Fruit fly (Drosophila melanogaster) whole organism, embryonic: Measurements from ENCODE around the gene CG32537.
A peak's percentile ranks its signal among the peaks of the same experiment; 100 is the strongest.

Source experiments
- Ada2b ChIP-seq: fragments of 200-800 bp; sonication (Bioruptor generic); IDR thresholded peaks from 2 replicates; pipeline ENCODE4 v1.3.6; 2022; ENCODE audit warnings: missing biosample characterization, missing genetic modification characterization
- Aef1 ChIP-seq: fragments of 200-800 bp; sonication (Bioruptor generic); IDR thresholded peaks from 3 replicates; pipeline ENCODE4 v1.3.6; 2022; ENCODE audit warnings: missing biosample characterization, missing genetic modification characterization
- CG10431 ChIP-seq: fragments of 200-800 bp; sonication (Bioruptor generic); optimal IDR thresholded peaks from 3 replicates; lab custom pipeline; 2018; ENCODE audit warnings: missing biosample characterization, mild to moderate bottlenecking, missing genetic modification characterization
- CG12942 ChIP-seq: fragments of 200-800 bp; sonication (Bioruptor generic); optimal IDR thresholded peaks from 3 replicates; lab custom pipeline; 2016; ENCODE audit warnings: missing biosample characterization, missing genetic modification characterization
- CG13296 ChIP-seq: fragments of 200-800 bp; sonication (Bioruptor generic); optimal IDR thresholded peaks from 3 replicates; lab custom pipeline; 2018; ENCODE audit warnings: missing biosample characterization, mild to moderate bottlenecking, missing genetic modification characterization
- CG13775 ChIP-seq: fragments of 200-800 bp; sonication (Bioruptor generic); optimal IDR thresholded peaks from 3 replicates; lab custom pipeline; 2017; ENCODE audit warnings: missing biosample characterization, mild to moderate bottlenecking, missing genetic modification characterization
- CG14014 ChIP-seq: fragments of 200-800 bp; sonication (Bioruptor generic); IDR thresholded peaks from 2 replicates; pipeline ENCODE4 v1.3.6; 2022; ENCODE audit warnings: missing biosample characterization, missing genetic modification characterization
- CG17186 ChIP-seq: fragments of 200-800 bp; sonication (Bioruptor generic); optimal IDR thresholded peaks from 3 replicates; lab custom pipeline; 2017; ENCODE audit warnings: missing biosample characterization, missing genetic modification reagents, missing genetic modification characterization
- CG32767 ChIP-seq: fragments of 200-800 bp; sonication (Bioruptor generic); IDR thresholded peaks from 2 replicates; pipeline ENCODE4 v1.3.6; 2022; ENCODE audit warnings: missing biosample characterization, missing genetic modification characterization
- CG3838 ChIP-seq: fragments of 200-800 bp; sonication (Bioruptor generic); optimal IDR thresholded peaks from 3 replicates; lab custom pipeline; 2016; ENCODE audit warnings: missing biosample characterization, missing genetic modification characterization
- CG43689 ChIP-seq: fragments of 200-800 bp; sonication (Bioruptor generic); IDR thresholded peaks from 2 replicates; pipeline ENCODE4 v1.3.6; 2022; ENCODE audit warnings: missing biosample characterization, missing genetic modification characterization
- CG6791 ChIP-seq: fragments of 200-800 bp; sonication (Bioruptor generic); IDR thresholded peaks from 3 replicates; pipeline ENCODE4 v1.3.6; 2022; ENCODE audit warnings: missing biosample characterization, missing genetic modification characterization; ENCODE audit not compliant: partially characterized antibody
- CG7556 ChIP-seq: fragments of 200-800 bp; sonication (Bioruptor generic); optimal IDR thresholded peaks from 2 replicates; lab custom pipeline; 2017; ENCODE audit warnings: missing biosample characterization, mild to moderate bottlenecking, missing genetic modification characterization
- CG8944 ChIP-seq: fragments of 200-800 bp; sonication (Bioruptor generic); optimal IDR thresholded peaks from 3 replicates; lab custom pipeline; 2016; ENCODE audit warnings: missing biosample characterization, missing genetic modification characterization
- CG9437 ChIP-seq: fragments of 200-800 bp; sonication (Bioruptor generic); optimal IDR thresholded peaks from 2 replicates; lab custom pipeline; 2018; ENCODE audit warnings: missing biosample characterization, mild to moderate bottlenecking, missing genetic modification characterization
- CG9797 ChIP-seq: fragments of 200-800 bp; sonication (Bioruptor generic); optimal IDR thresholded peaks from 3 replicates; lab custom pipeline; 2018; ENCODE audit warnings: missing biosample characterization, mild to moderate bottlenecking, missing genetic modification characterization
- CoRest ChIP-seq: fragments of 200-800 bp; sonication (Bioruptor generic); optimal IDR thresholded peaks from 3 replicates; lab custom pipeline; 2018; ENCODE audit warnings: missing biosample characterization, mild to moderate bottlenecking, missing genetic modification characterization, moderate library complexity
- ERR ChIP-seq: fragments of 200-800 bp; sonication (Bioruptor generic); optimal IDR thresholded peaks from 2 replicates; lab custom pipeline; 2016; ENCODE audit warnings: missing biosample characterization, missing genetic modification characterization
- H15 ChIP-seq: fragments of 200-800 bp; sonication (Bioruptor generic); IDR thresholded peaks from 3 replicates; pipeline ENCODE4 v1.3.6; 2022; ENCODE audit warnings: missing biosample characterization, missing genetic modification characterization
- HLH4C ChIP-seq: fragments of 200-800 bp; sonication (Bioruptor generic); IDR thresholded peaks from 3 replicates; pipeline ENCODE4 v1.3.6; 2022; ENCODE audit warnings: missing biosample characterization, missing genetic modification characterization; ENCODE audit not compliant: partially characterized antibody
- HmgD ChIP-seq: fragments of 200-800 bp; sonication (Bioruptor generic); optimal IDR thresholded peaks from 3 replicates; lab custom pipeline; 2016; ENCODE audit warnings: missing biosample characterization, missing genetic modification characterization
- Hr51 ChIP-seq, 2 experiments: fragments of 200-800 bp; sonication (Bioruptor generic); optimal IDR thresholded peaks; 2 replicates in 1 of 2; 3 replicates in 1 of 2; lab custom pipeline; 2016 to 2018; ENCODE audit warnings: missing biosample characterization in 2 of 2, missing genetic modification characterization in 2 of 2, mild to moderate bottlenecking in 1 of 2, moderate library complexity in 1 of 2
- Lim3 ChIP-seq: fragments of 200-800 bp; sonication (Bioruptor generic); IDR thresholded peaks from 2 replicates; pipeline ENCODE4 v1.3.6; 2022; ENCODE audit warnings: missing biosample characterization, missing genetic modification characterization
- MESR4 ChIP-seq: fragments of 200-800 bp; sonication (Bioruptor generic); optimal IDR thresholded peaks from 2 replicates; lab custom pipeline; 2018; ENCODE audit warnings: missing biosample characterization, mild to moderate bottlenecking, missing genetic modification characterization, moderate library complexity
- Med ChIP-seq: fragments of 200-800 bp; sonication (Bioruptor generic); peaks from one replicate; lab custom pipeline; 2016; ENCODE audit warnings: missing biosample characterization, missing genetic modification characterization, mild to moderate bottlenecking, inconsistent platforms, moderate library complexity
- Mrtf ChIP-seq: fragments of 200-800 bp; sonication (Bioruptor generic); IDR thresholded peaks from 3 replicates; pipeline ENCODE4 v1.3.6; 2022; ENCODE audit warnings: missing biosample characterization, missing genetic modification characterization
- Oli ChIP-seq: fragments of 200-800 bp; sonication (Bioruptor generic); optimal IDR thresholded peaks from 2 replicates; lab custom pipeline; 2018; ENCODE audit warnings: missing biosample characterization, mild to moderate bottlenecking, missing genetic modification characterization, moderate library complexity
- Rfx ChIP-seq: fragments of 200-800 bp; sonication (Bioruptor generic); IDR thresholded peaks from 2 replicates; pipeline ENCODE4 v1.3.6; 2022; ENCODE audit warnings: missing biosample characterization, missing genetic modification characterization
- Sox100B ChIP-seq: fragments of 200-800 bp; sonication (Bioruptor generic); optimal IDR thresholded peaks from 3 replicates; lab custom pipeline; 2018; ENCODE audit warnings: missing biosample characterization, mild to moderate bottlenecking, missing genetic modification characterization
- al ChIP-seq: fragments of 200-800 bp; sonication (Bioruptor generic); IDR thresholded peaks from 2 replicates; pipeline ENCODE4 v1.3.6; 2022; ENCODE audit warnings: missing biosample characterization, missing genetic modification characterization
- cg ChIP-seq: fragments of 200-800 bp; sonication (Bioruptor generic); optimal IDR thresholded peaks from 3 replicates; lab custom pipeline; 2019; ENCODE audit warnings: missing biosample characterization, mild to moderate bottlenecking, missing genetic modification characterization, moderate library complexity
- chn ChIP-seq: fragments of 200-800 bp; sonication (Bioruptor generic); optimal IDR thresholded peaks from 2 replicates; lab custom pipeline; 2016; ENCODE audit warnings: missing biosample characterization, missing genetic modification characterization
- crol ChIP-seq: fragments of 200-800 bp; sonication (Bioruptor generic); IDR thresholded peaks from 2 replicates; pipeline ENCODE4 v1.3.6; 2022; ENCODE audit warnings: missing biosample characterization, missing genetic modification characterization
- crp ChIP-seq, 2 experiments: fragments of 200-800 bp; sonication (Bioruptor generic); optimal IDR thresholded peaks; 2 replicates in 1 of 2; 3 replicates in 1 of 2; lab custom pipeline; 2017; ENCODE audit warnings: missing biosample characterization in 2 of 2, missing genetic modification characterization in 2 of 2, mild to moderate bottlenecking in 1 of 2, moderate library complexity in 1 of 2
- danr ChIP-seq: fragments of 200-800 bp; sonication (Bioruptor generic); IDR thresholded peaks from 2 replicates; pipeline ENCODE4 v1.3.6; 2022; ENCODE audit warnings: missing biosample characterization, missing genetic modification characterization
- en ChIP-seq: fragments of 200-800 bp; sonication (Bioruptor generic); optimal IDR thresholded peaks from 2 replicates; lab custom pipeline; 2016; ENCODE audit warnings: missing biosample characterization, missing genetic modification characterization
- eve ChIP-seq, 2 experiments: fragments of >200 bp; optimal IDR thresholded peaks; 2 replicates each; lab custom pipeline; 2017; ENCODE audit warnings: missing biosample characterization in 2 of 2, missing genetic modification characterization in 2 of 2
- ftz-f1 ChIP-seq: fragments of 200-800 bp; sonication (Bioruptor generic); optimal IDR thresholded peaks from 2 replicates; lab custom pipeline; 2016; ENCODE audit warnings: missing biosample characterization, missing genetic modification characterization
- hbn ChIP-seq: fragments of 200-800 bp; sonication (Bioruptor generic); IDR thresholded peaks from 2 replicates; pipeline ENCODE4 v1.3.6; 2022; ENCODE audit warnings: missing biosample characterization, missing genetic modification characterization; ENCODE audit not compliant: partially characterized antibody
- her ChIP-seq: fragments of 200-800 bp; sonication (Bioruptor generic); optimal IDR thresholded peaks from 2 replicates; lab custom pipeline; 2016; ENCODE audit warnings: missing biosample characterization, missing genetic modification characterization
- peb ChIP-seq: fragments of 200-800 bp; sonication (Bioruptor generic); IDR thresholded peaks from 2 replicates; pipeline ENCODE4 v1.3.6; 2022; ENCODE audit warnings: missing biosample characterization, missing genetic modification characterization
- repo ChIP-seq: fragments of 200-800 bp; sonication (Bioruptor generic); optimal IDR thresholded peaks from 2 replicates; lab custom pipeline; 2016; ENCODE audit warnings: missing biosample characterization, missing genetic modification characterization
- schlank ChIP-seq: fragments of 200-800 bp; sonication (Bioruptor generic); optimal IDR thresholded peaks from 2 replicates; lab custom pipeline; 2018; ENCODE audit warnings: missing biosample characterization, mild to moderate bottlenecking, missing genetic modification characterization
- sug ChIP-seq: fragments of 200-800 bp; optimal IDR thresholded peaks from 2 replicates; lab custom pipeline; 2019; ENCODE audit warnings: missing biosample characterization, mild to moderate bottlenecking, missing genetic modification characterization, moderate library complexity
- unc-4 ChIP-seq: fragments of 200-800 bp; sonication (Bioruptor generic); IDR thresholded peaks from 2 replicates; pipeline ENCODE4 v1.3.6; 2022; ENCODE audit warnings: missing biosample characterization, missing genetic modification characterization; ENCODE audit not compliant: partially characterized antibody
- wor ChIP-seq: fragments of 200-800 bp; sonication (Bioruptor generic); IDR thresholded peaks from 2 replicates; pipeline ENCODE4 v1.3.6; 2022; ENCODE audit warnings: missing biosample characterization, missing genetic modification characterization
- yki ChIP-seq: fragments of >200 bp; optimal IDR thresholded peaks from 3 replicates; lab custom pipeline; 2018
- zen2 ChIP-seq: fragments of 200-800 bp; sonication (Bioruptor generic); IDR thresholded peaks from 3 replicates; pipeline ENCODE4 v1.3.6; 2022; ENCODE audit warnings: missing biosample characterization, missing genetic modification characterization; ENCODE audit not compliant: partially characterized antibody

Gene CG32537

dm6 chrX:19297899-19298784 lies 21.8 kb upstream of the CG32537 start, which contains the start of gene CG8034 (continued):
- TF ChIP-seq schlank (peak; percentile 95), en (GFP tag; lab: Kevin White, UChicago) (peak; percentile 91), hbn (no peak), CG9797 (peak; percentile 61), al (peak; percentile 95), CG13775 (GFP tag; lab: Kevin White, UChicago) (peak; percentile 96), CG17186 (GFP tag; lab: Kevin White, UChicago) (peak; percentile 85), cg (peak; percentile 95), MESR4 (GFP tag; lab: Kevin White, UChicago) (peak; percentile 47), Ada2b (peak; percentile 91), CG12942 (peak; percentile 95), CoRest (tag; lab: Kevin White, UChicago) (peak; percentile 99), CG14014 (GFP tag; lab: Robert Waterston, UW) (peak; percentile 93), Rfx (GFP tag; lab: Robert Waterston, UW) (peak; percentile 98), her (peak; percentile 84), repo (GFP tag; lab: Kevin White, UChicago) (peak; percentile 87), Aef1 (GFP tag; lab: Robert Waterston, UW) (peak; percentile 93), zen2 (0 out of 3 replicates have a peak, but pooled peaks have one; percentile 22), CG3838 (peak; percentile 82), H15 (GFP tag; lab: Robert Waterston, UW) (peak; percentile 90), peb (GFP tag; lab: Robert Waterston, UW) (peak; percentile 90), wor (GFP tag; lab: Robert Waterston, UW) (peak; percentile 88), Oli (tag; lab: Kevin White, UChicago) (peak; percentile 98), CG32767 (peak; percentile 96), CG43689 (peak; percentile 68), Hr51 (GFP tag; optimal IDR thresholded peaks at IDR 0.05; lab: Kevin White, UChicago) (peak; percentile 96 to 98), Lim3 (GFP tag; lab: Robert Waterston, UW) (peak; percentile 71; the same call in 1 of the 2 replicates), HLH4C (GFP tag; lab: Robert Waterston, UW) (peak; percentile 58; the same call in 2 of the 3 replicates), CG8944 (GFP tag; lab: Kevin White, UChicago) (peak; percentile 91), crp (GFP tag; optimal IDR thresholded peaks at IDR 0.05; lab: Kevin White, UChicago) (peak in 1 of 2 experiments; percentile 68), HmgD (GFP tag; lab: Kevin White, UChicago) (peak; percentile 90), CG9437 (GFP tag; lab: Kevin White, UChicago) (peak; percentile 94), unc-4 (GFP tag; lab: Robert Waterston, UW) (no peak), sug (tag; lab: Kevin White, UChicago) (peak; percentile 96), chn (GFP tag; lab: Kevin White, UChicago) (peak; percentile 95), CG6791 (GFP tag; lab: Robert Waterston, UW) (0 out of 3 replicates have a peak, but pooled peaks have one; percentile 42), Mrtf (GFP tag; lab: Robert Waterston, UW) (peak; percentile 91), Med (GFP tag; lab: Kevin White, UChicago) (peak; percentile 99), ERR (GFP tag; lab: Kevin White, UChicago) (peak; percentile 90), eve (GFP tag; optimal IDR thresholded peaks at IDR 0.05; lab: Kevin White, UChicago) (peak; percentile 65 to 97), ftz-f1 (GFP tag; lab: Kevin White, UChicago) (peak; percentile 79), yki (lab: Kevin White, UChicago) (no peak), CG13296 (GFP tag; lab: Kevin White, UChicago) (peak; percentile 97), CG10431 (peak; percentile 89), crol (GFP tag; lab: Robert Waterston, UW) (peak; percentile 76), danr (GFP tag; lab: Robert Waterston, UW) (peak; percentile 96), CG7556 (GFP tag; lab: Kevin White, UChicago) (peak; percentile 98), Sox100B (GFP tag; lab: Kevin White, UChicago) (peak; percentile 98)
